Worm (Caenorhabditis elegans) whole organism, L4 larva: Measurements from ENCODE around the gene arp-11.
A peak's percentile ranks its signal among the peaks of the same experiment; 100 is the strongest.

Experiments
- D1046.2 ChIP-seq: fragments of 200-800 bp; sonication (Bioruptor generic); IDR thresholded peaks from 2 replicates; pipeline ENCODE4 v1.3.6; 2022; ENCODE audit warnings: missing genetic modification characterization, missing compliant biosample characterization
- F49E8.2 ChIP-seq: sonication (generic microtip); optimal IDR thresholded peaks from 2 replicates; lab custom pipeline; 2016; ENCODE audit warnings: missing compliant biosample characterization, mild to moderate bottlenecking, missing genetic modification characterization, borderline replicate concordance
- aha-1 ChIP-seq: fragments of 150-350 bp; peaks from one replicate; lab custom pipeline; 2014; ENCODE audit warnings: missing biosample characterization, missing genetic modification characterization
- ama-1 ChIP-seq: fragments of 150-350 bp; optimal IDR thresholded peaks from 2 replicates; lab custom pipeline; 2014; ENCODE audit warnings: inconsistent platforms, mixed read lengths
- ctbp-1 ChIP-seq: fragments of 200-800 bp; sonication (Bioruptor generic); IDR thresholded peaks from 2 replicates; pipeline ENCODE4 v1.3.6; 2022; ENCODE audit warnings: missing genetic modification reagents, missing genetic modification characterization, missing compliant biosample characterization
- daf-12 ChIP-seq: fragments of 150-350 bp; optimal IDR thresholded peaks from 2 replicates; lab custom pipeline; 2014; ENCODE audit warnings: missing biosample characterization, missing genetic modification reagents, missing genetic modification characterization
- fkh-10 ChIP-seq: fragments of 150-350 bp; optimal IDR thresholded peaks from 2 replicates; lab custom pipeline; 2014; ENCODE audit warnings: missing biosample characterization, missing genetic modification reagents, missing genetic modification characterization
- hlh-30 ChIP-seq: sonication (generic microtip); optimal IDR thresholded peaks from 2 replicates; lab custom pipeline; 2017; ENCODE audit warnings: antibody characterized with exemption, mild to moderate bottlenecking, missing genetic modification characterization, missing compliant biosample characterization; ENCODE audit not compliant: insufficient read depth
- lim-7 ChIP-seq: fragments of 200-800 bp; sonication (Bioruptor generic); IDR thresholded peaks from 2 replicates; pipeline ENCODE4 v1.3.6; 2022; ENCODE audit warnings: missing genetic modification characterization, missing compliant biosample characterization
- mep-1 ChIP-seq: fragments of 150-350 bp; sonication (generic microtip); optimal IDR thresholded peaks from 3 replicates; lab custom pipeline; 2014; ENCODE audit warnings: missing biosample characterization, missing genetic modification characterization
- nhr-77 ChIP-seq: fragments of 150-350 bp; optimal IDR thresholded peaks from 2 replicates; lab custom pipeline; 2014; ENCODE audit warnings: missing biosample characterization, missing genetic modification characterization
- skn-1 ChIP-seq: fragments of 150-350 bp; optimal IDR thresholded peaks from 2 replicates; lab custom pipeline; 2014; ENCODE audit warnings: missing biosample characterization, missing genetic modification characterization
- snpc-4 ChIP-seq: fragments of 150-350 bp; optimal IDR thresholded peaks from 2 replicates; lab custom pipeline; 2014; ENCODE audit warnings: missing biosample characterization, missing genetic modification characterization
- unc-62 ChIP-seq, 3 experiments: fragments of 150-350 bp in 1 of 3; sonication (generic microtip); optimal IDR thresholded peaks in 2 of 3; peaks in 1 of 3; 1 replicate in 1 of 3; 2 replicates in 2 of 3; lab custom pipeline; 2014 to 2017; ENCODE audit warnings: missing biosample characterization in 3 of 3, missing genetic modification characterization in 3 of 3, missing genetic modification reagents in 3 of 3, missing genotype in 1 of 3
- zip-11 ChIP-seq: fragments of 200-800 bp; sonication (Bioruptor generic); IDR thresholded peaks from 2 replicates; pipeline ENCODE4 v1.3.6; 2022; ENCODE audit warnings: missing genetic modification characterization, missing compliant biosample characterization
- ztf-11 ChIP-seq: fragments of 150-350 bp; optimal IDR thresholded peaks from 2 replicates; lab custom pipeline; 2014; ENCODE audit warnings: missing biosample characterization, missing genetic modification characterization
- ztf-7 ChIP-seq: fragments of 150-350 bp; optimal IDR thresholded peaks from 2 replicates; lab custom pipeline; 2014; ENCODE audit warnings: missing biosample characterization, missing genetic modification characterization

Gene arp-11

DNA sequence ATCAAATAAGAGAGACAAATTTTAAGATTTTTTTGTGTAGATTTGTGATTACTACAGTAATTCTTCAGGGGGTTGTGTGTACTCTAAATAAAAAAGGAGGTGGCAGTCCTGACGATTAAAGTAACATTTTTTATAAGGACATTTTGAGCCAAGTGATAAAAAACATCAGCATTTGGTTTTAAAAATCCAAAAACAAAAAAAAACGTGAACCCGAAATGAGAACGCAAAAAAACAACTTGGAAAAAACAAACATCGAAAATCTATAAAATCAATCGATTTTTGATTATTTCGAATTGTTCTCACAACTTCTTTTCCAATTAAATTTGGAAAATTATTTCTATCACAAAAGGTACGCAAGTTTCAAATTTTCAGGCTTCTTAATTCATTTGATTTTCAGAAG, 31.6 kb downstream of the arp-11 start, which contains the start of gene T06C10.3:
T06C10.3 (plus strand) TSS at position 301 of the 400 bp plus-strand sequence.
- no peak for TF ChIP-seq nhr-77 (tag; lab: Kevin White, UChicago)
- TF ChIP-seq, all 104 proteins: peak for 0

DNA sequence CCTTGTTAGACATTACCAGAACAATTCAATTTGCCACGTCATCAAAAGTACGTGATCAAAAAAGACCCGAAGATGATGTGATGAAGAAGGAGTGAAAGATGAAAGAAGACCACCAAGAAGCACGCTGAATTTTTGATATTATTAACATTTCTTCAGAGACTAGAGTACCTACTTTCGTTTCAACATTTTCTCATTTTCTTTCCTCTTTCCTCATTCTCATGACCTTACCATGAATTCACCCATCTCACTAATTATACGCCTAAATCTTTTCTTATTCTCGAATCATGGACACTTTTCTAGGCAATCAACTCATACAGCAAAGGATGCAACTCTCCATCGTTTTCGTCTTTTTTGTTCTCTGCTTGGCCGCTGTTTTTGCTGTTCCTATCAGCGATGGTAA, 33.5 kb downstream of the arp-11 start, which contains the start of gene flp-10:
flp-10 (plus strand) TSS at position 301 of the 400 bp plus-strand sequence.
- TF ChIP-seq zip-11 (GFP tag; lab: Robert Waterston, UW) = no peak
- peak; percentile 55 for TF ChIP-seq aha-1
- TF ChIP-seq, all 104 proteins: peak for 1

DNA sequence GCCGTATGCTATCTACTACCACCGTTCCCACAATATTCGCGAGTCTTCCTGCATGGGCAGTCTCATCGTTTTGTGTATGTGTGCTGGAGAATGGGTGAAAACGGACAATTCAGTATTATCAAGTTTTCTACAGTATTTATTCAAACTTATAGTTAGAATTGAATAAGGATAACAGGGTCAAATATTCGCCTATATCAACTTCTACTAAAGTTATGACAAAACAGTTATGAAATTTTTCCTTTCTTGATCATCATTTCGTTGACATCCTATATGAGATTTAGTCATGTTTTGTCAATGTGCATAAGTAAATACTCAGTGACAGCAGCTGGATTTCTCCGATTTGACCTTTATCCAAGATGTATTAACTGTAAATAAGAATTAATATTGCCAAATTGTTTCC, 50.8 kb downstream of the arp-11 start:
- no peak for TF ChIP-seq ama-1
- TF ChIP-seq ztf-7 (tag; lab: Kevin White, UChicago) = no peak
- TF ChIP-seq ztf-11 (tag; lab: Kevin White, UChicago) = no peak
- no peak for TF ChIP-seq mep-1 (tag; lab: Kevin White, UChicago)
- no peak for TF ChIP-seq nhr-77 (tag; lab: Kevin White, UChicago)
- peak in 1 of 2 experiments; percentile 87 for TF ChIP-seq unc-62 (GFP tag; optimal IDR thresholded peaks at IDR 0.05 in 1 of 2; lab: Kevin White, UChicago)
- TF ChIP-seq unc-62 (tag; optimal IDR thresholded peaks at IDR 0.05; lab: Kevin White, UChicago) = no peak
- no peak for TF ChIP-seq ctbp-1
- no peak for TF ChIP-seq daf-12 (tag; lab: Kevin White, UChicago)
- no peak for TF ChIP-seq hlh-30 (tag; lab: Kevin White, UChicago)
- no peak for TF ChIP-seq lim-7
- TF ChIP-seq F49E8.2 (tag; lab: Kevin White, UChicago) = no peak
- TF ChIP-seq snpc-4 = no peak
- TF ChIP-seq D1046.2 (GFP tag; lab: Robert Waterston, UW) = no peak
- TF ChIP-seq aha-1 = peak; percentile 64
- TF ChIP-seq skn-1 (tag; lab: Kevin White, UChicago) = no peak

DNA sequence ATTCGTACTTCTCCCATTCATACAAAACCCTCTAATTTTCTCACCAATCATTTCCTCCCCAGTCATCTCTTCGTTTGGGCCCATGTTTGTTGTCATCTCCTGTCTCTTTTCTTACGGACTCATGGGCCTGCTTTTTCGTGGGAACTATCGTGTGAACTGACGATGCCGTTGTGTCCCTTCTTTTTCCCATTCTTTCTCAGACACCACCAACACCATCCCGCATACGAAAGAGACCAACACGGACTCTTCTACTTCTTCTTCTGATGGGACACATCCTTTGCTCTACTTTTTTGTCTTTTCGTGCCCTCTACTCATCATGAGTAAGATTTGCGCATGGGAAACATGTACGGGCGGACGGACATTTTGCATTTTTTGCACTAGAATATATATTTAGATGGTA, 51.7 kb downstream of the arp-11 start:
- no peak for TF ChIP-seq fkh-10 (GFP tag; lab: Kevin White, UChicago)
- TF ChIP-seq aha-1 = peak; percentile 89
